Worm (Caenorhabditis elegans): ENCODE measurements around the gene C18A11.4.

C18A11.4 gene

DNA sequence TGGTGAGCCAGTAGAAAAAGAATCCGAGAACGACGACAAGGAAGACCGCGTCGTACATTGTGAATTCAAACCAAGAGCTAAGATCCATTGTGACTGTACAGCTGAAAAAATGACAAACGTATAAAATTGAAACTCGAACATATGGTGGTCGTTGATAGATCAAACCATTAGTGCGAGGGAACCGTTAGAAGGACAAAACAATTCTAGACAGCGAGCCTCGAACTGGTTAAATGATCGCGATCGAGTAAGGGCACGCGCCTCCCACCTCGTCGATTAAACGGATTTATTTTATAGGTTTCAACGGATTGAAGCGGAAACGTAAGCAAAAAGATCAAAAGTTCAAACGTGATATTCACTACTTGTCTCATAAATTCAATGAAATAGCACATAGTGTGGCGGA, 43.2 kb downstream of the C18A11.4 start, which contains the start of gene vem-1:
Gene vem-1 (minus strand): TSS at position 101 of the 400 bp plus-strand sequence.
- TF ChIP-seq somi-1 (GFP tag; optimal IDR thresholded peaks at IDR 0.05), result no peak
- no peak for TF ChIP-seq sptf-2 (GFP tag; optimal IDR thresholded peaks at IDR 0.05)
- no peak for TF ChIP-seq him-1 (tag; optimal IDR thresholded peaks at IDR 0.05)
- TF ChIP-seq F55B11.4 (tag; optimal IDR thresholded peaks at IDR 0.05; ENCODE audit: borderline replicate concordance, insufficient read depth), result no peak
- TF ChIP-seq nhr-80 (tag; optimal IDR thresholded peaks at IDR 0.05), result no peak
- no peak for TF ChIP-seq F22D6.2 (tag; optimal IDR thresholded peaks at IDR 0.05)
- no peak for TF ChIP-seq bed-2 (GFP tag; IDR thresholded peaks at IDR 0.05)
- TF ChIP-seq ztf-3 (GFP tag; optimal IDR thresholded peaks at IDR 0.05), result no peak
- no peak for TF ChIP-seq chd-7 (tag; optimal IDR thresholded peaks at IDR 0.05)

DNA sequence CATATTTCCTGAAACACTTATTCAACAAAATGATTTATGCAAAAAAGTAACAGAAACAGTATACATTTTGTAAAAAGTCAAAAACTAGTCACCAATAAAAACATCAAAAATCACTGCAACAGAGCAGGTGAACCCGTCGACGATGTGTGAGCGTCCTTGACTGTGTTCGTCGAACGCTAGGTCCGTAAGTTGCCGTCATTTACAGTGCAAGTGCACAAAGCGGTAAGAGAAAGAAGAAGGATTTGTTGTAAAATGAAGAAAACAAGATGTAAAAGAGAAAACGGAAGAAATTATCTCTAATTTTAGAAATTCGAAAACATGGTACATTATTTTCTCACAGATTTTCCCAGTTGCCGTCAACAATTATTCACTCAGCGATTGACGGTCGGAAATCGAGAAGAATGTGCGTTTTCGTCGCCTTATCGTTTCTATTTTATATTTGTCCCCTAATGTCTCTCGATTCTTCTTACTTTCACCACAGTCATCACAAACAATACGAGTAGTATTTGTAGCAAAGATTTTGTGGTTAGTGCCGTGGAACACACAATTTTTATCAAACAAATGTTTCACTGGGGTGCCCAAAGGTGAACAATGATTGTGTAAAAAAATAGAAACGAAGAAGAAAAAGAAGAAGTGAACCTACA, 44.1 kb downstream of the C18A11.4 start:
- TF ChIP-seq lin-26 (GFP tag; IDR thresholded peaks at IDR 0.05), result peak; percentile 70; the same call in 1 of the 2 replicates
- TF ChIP-seq cebp-1 (GFP tag; IDR thresholded peaks at IDR 0.05), result no peak
- TF ChIP-seq cebp-1 (tag; optimal IDR thresholded peaks at IDR 0.05), result peak; percentile 0
- peak; percentile 50 for TF ChIP-seq nhr-80 (tag; optimal IDR thresholded peaks at IDR 0.05)
- no peak for TF ChIP-seq mes-4 (tag; optimal IDR thresholded peaks at IDR 0.05)
- TF ChIP-seq hlh-12 (tag; optimal IDR thresholded peaks at IDR 0.05), result no peak
- peak; percentile 3 for TF ChIP-seq ama-1 (optimal IDR thresholded peaks at IDR 0.05)
- no peak for TF ChIP-seq ama-1 (GFP tag; optimal IDR thresholded peaks at IDR 0.05)
- no peak for TF ChIP-seq egrh-3 (GFP tag; IDR thresholded peaks at IDR 0.05)
- TF ChIP-seq gei-17 (GFP tag; optimal IDR thresholded peaks at IDR 0.05), result peak; percentile 19
- TF ChIP-seq nhr-179 (tag; optimal IDR thresholded peaks at IDR 0.05), result no peak

DNA sequence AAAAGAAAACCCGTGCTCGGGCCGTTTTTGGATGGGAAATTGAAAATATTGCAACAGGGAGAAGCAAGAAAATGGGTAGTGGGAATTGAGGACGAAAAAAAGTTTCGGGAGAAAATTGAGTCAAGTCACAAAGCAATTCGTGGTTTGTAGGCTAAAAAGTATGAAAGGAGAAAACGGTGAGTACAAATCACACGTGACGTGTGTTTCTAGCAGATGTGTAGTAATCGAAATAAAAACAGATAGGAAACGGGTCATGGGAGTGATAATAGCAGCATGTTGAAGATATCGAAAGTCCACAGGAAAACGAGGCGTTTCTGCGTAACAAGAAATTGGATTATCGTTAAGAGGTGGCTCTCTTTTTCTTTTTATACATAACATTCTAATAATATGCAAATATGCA, 44.6 kb downstream of the C18A11.4 start:
- TF ChIP-seq lin-40 (tag; optimal IDR thresholded peaks at IDR 0.05) (no peak), Y67H2A.10 (GFP tag; conservative IDR thresholded peaks at IDR 0.05) (no peak), die-1 (tag; optimal IDR thresholded peaks at IDR 0.05) (no peak), F10E7.11 (tag; optimal IDR thresholded peaks at IDR 0.05) (no peak), nfyb-1 (GFP tag; IDR thresholded peaks at IDR 0.05) (no peak), sptf-2 (GFP tag; optimal IDR thresholded peaks at IDR 0.05) (no peak), hrde-1 (tag; optimal IDR thresholded peaks at IDR 0.05; ENCODE audit: borderline replicate concordance) (no peak), gei-17 (GFP tag; optimal IDR thresholded peaks at IDR 0.05) (no peak), F55B11.4 (tag; optimal IDR thresholded peaks at IDR 0.05; ENCODE audit: borderline replicate concordance, insufficient read depth) (no peak), aptf-3 (GFP tag; IDR thresholded peaks at IDR 0.05) (no peak), pha-4 (tag; optimal IDR thresholded peaks at IDR 0.05) (no peak)
